Worm (Caenorhabditis elegans) whole organism, L2 larva: ENCODE measurements around the gene dep-1.

Source experiments
- C34F6.9 ChIP-seq: fragments of 150-350 bp; optimal IDR thresholded peaks from 2 replicates; lab custom pipeline; 2014; ENCODE audit warnings: missing biosample characterization, missing genetic modification characterization
- F13H6.1 ChIP-seq: sonication (generic microtip); optimal IDR thresholded peaks from 2 replicates; lab custom pipeline; 2016; ENCODE audit warnings: missing genetic modification characterization, missing compliant biosample characterization
- R02D3.7 ChIP-seq: fragments of 150-350 bp; optimal IDR thresholded peaks from 2 replicates; lab custom pipeline; 2014; ENCODE audit warnings: missing biosample characterization, missing genetic modification characterization
- Y55F3AM.14 ChIP-seq: fragments of 200-800 bp; sonication (Bioruptor generic); optimal IDR thresholded peaks from 2 replicates; lab custom pipeline; 2018; ENCODE audit warnings: mild to moderate bottlenecking, missing genetic modification characterization, missing compliant biosample characterization
- ZK546.5 ChIP-seq: sonication (generic microtip); optimal IDR thresholded peaks from 2 replicates; lab custom pipeline; 2017; ENCODE audit warnings: missing biosample characterization, missing genetic modification characterization
- alr-1 ChIP-seq: fragments of 150-350 bp; optimal IDR thresholded peaks from 2 replicates; lab custom pipeline; 2014; ENCODE audit warnings: missing biosample characterization, missing genetic modification characterization
- aly-2 ChIP-seq: fragments of 150-350 bp; optimal IDR thresholded peaks from 2 replicates; lab custom pipeline; 2014; ENCODE audit warnings: missing biosample characterization, missing genetic modification characterization
- ama-1 ChIP-seq: fragments of 150-350 bp; optimal IDR thresholded peaks from 2 replicates; lab custom pipeline; 2018; ENCODE audit warnings: inconsistent platforms
- blmp-1 ChIP-seq: sonication (generic microtip); optimal IDR thresholded peaks from 2 replicates; lab custom pipeline; 2017; ENCODE audit warnings: missing genetic modification characterization, mild to moderate bottlenecking, missing compliant biosample characterization, antibody characterized with exemption, moderate library complexity; ENCODE audit not compliant: insufficient read depth
- ceh-16 ChIP-seq: fragments of 150-350 bp; optimal IDR thresholded peaks from 2 replicates; lab custom pipeline; 2014; ENCODE audit warnings: missing biosample characterization, missing genetic modification characterization
- ceh-82 ChIP-seq: fragments of 150-350 bp; optimal IDR thresholded peaks from 2 replicates; lab custom pipeline; 2014; ENCODE audit warnings: missing biosample characterization, missing genetic modification characterization
- crh-2 ChIP-seq: sonication (generic microtip); optimal IDR thresholded peaks from 2 replicates; lab custom pipeline; 2017; ENCODE audit warnings: missing biosample characterization, missing genetic modification characterization
- dmd-4 ChIP-seq: sonication (generic microtip); optimal IDR thresholded peaks from 2 replicates; lab custom pipeline; 2017; ENCODE audit warnings: missing biosample characterization, missing genetic modification characterization
- egl-27 ChIP-seq: sonication (generic microtip); optimal IDR thresholded peaks from 3 replicates; lab custom pipeline; 2017; ENCODE audit warnings: missing biosample characterization, missing genetic modification reagents, missing genetic modification characterization
- elt-1 ChIP-seq: fragments of 150-350 bp; optimal IDR thresholded peaks from 2 replicates; lab custom pipeline; 2014; ENCODE audit warnings: missing biosample characterization, missing genetic modification characterization
- elt-3 ChIP-seq: sonication (generic microtip); optimal IDR thresholded peaks from 2 replicates; lab custom pipeline; 2017; ENCODE audit warnings: missing biosample characterization, missing genetic modification characterization
- fos-1 ChIP-seq: fragments of 150-350 bp; optimal IDR thresholded peaks from 2 replicates; lab custom pipeline; 2014; ENCODE audit warnings: missing biosample characterization, missing genetic modification characterization
- gmeb-1 ChIP-seq: fragments of 150-350 bp; optimal IDR thresholded peaks from 2 replicates; lab custom pipeline; 2014; ENCODE audit warnings: missing biosample characterization, missing genetic modification characterization
- lin-11 ChIP-seq: fragments of 150-350 bp; sonication (generic microtip); optimal IDR thresholded peaks from 2 replicates; lab custom pipeline; 2014; ENCODE audit warnings: missing biosample characterization, missing genetic modification characterization, inconsistent platforms, mixed read lengths
- lin-13 ChIP-seq: fragments of 150-350 bp; optimal IDR thresholded peaks from 2 replicates; lab custom pipeline; 2014; ENCODE audit warnings: missing biosample characterization, missing genetic modification reagents, missing genetic modification characterization
- lin-39 ChIP-seq: fragments of 150-350 bp; optimal IDR thresholded peaks from 2 replicates; lab custom pipeline; 2014; ENCODE audit warnings: missing biosample characterization, missing genetic modification reagents, missing genetic modification characterization
- lsy-2 ChIP-seq, 2 experiments: fragments of 150-350 bp in 1 of 2; sonication (generic microtip) in 1 of 2; optimal IDR thresholded peaks; 2 replicates each; lab custom pipeline; 2014 to 2017; ENCODE audit warnings: missing biosample characterization in 2 of 2, missing genetic modification characterization in 2 of 2
- mbf-1 ChIP-seq: sonication (generic microtip); optimal IDR thresholded peaks from 2 replicates; lab custom pipeline; 2017; ENCODE audit warnings: missing biosample characterization, missing genetic modification characterization
- mdl-1 ChIP-seq, 2 experiments: fragments of 150-350 bp in 1 of 2; sonication (generic microtip) in 1 of 2; optimal IDR thresholded peaks; 2 replicates each; lab custom pipeline; 2017; ENCODE audit warnings: missing biosample characterization in 2 of 2, missing genetic modification characterization in 2 of 2
- nhr-11 ChIP-seq: fragments of 150-350 bp; optimal IDR thresholded peaks from 2 replicates; lab custom pipeline; 2014; ENCODE audit warnings: missing biosample characterization, missing genetic modification characterization
- nhr-12 ChIP-seq: fragments of 150-350 bp; optimal IDR thresholded peaks from 2 replicates; lab custom pipeline; 2014; ENCODE audit warnings: missing biosample characterization, missing genetic modification characterization
- nhr-129 ChIP-seq: fragments of 150-350 bp; optimal IDR thresholded peaks from 2 replicates; lab custom pipeline; 2014; ENCODE audit warnings: missing biosample characterization, missing genetic modification characterization
- nhr-21 ChIP-seq: fragments of 150-350 bp; optimal IDR thresholded peaks from 2 replicates; lab custom pipeline; 2014; ENCODE audit warnings: missing biosample characterization, missing genetic modification characterization
- nhr-23 ChIP-seq: fragments of 150-350 bp; optimal IDR thresholded peaks from 2 replicates; lab custom pipeline; 2014; ENCODE audit warnings: missing biosample characterization, missing genetic modification reagents, missing genetic modification characterization
- nhr-237 ChIP-seq: fragments of 150-350 bp; optimal IDR thresholded peaks from 2 replicates; lab custom pipeline; 2014; ENCODE audit warnings: missing biosample characterization, missing genetic modification characterization
- nhr-25 ChIP-seq: fragments of 150-350 bp; sonication (generic microtip); optimal IDR thresholded peaks from 3 replicates; lab custom pipeline; 2014; ENCODE audit warnings: missing biosample characterization, missing genetic modification characterization
- nhr-6 ChIP-seq: fragments of 150-350 bp; optimal IDR thresholded peaks from 2 replicates; lab custom pipeline; 2014; ENCODE audit warnings: missing biosample characterization, missing genetic modification characterization
- nhr-77 ChIP-seq: fragments of 150-350 bp; optimal IDR thresholded peaks from 2 replicates; lab custom pipeline; 2014; ENCODE audit warnings: missing biosample characterization, missing genetic modification characterization
- peb-1 ChIP-seq: fragments of 150-350 bp; optimal IDR thresholded peaks from 2 replicates; lab custom pipeline; 2014; ENCODE audit warnings: missing biosample characterization, missing genetic modification characterization
- sem-4 ChIP-seq: fragments of 150-350 bp; optimal IDR thresholded peaks from 2 replicates; lab custom pipeline; 2014; ENCODE audit warnings: missing biosample characterization, missing genetic modification reagents, missing genetic modification characterization
- skn-1 ChIP-seq: sonication (generic microtip); optimal IDR thresholded peaks from 2 replicates; lab custom pipeline; 2017; ENCODE audit warnings: missing biosample characterization, missing genetic modification characterization
- sma-3 ChIP-seq: sonication (generic microtip); optimal IDR thresholded peaks from 2 replicates; lab custom pipeline; 2016; ENCODE audit warnings: missing genetic modification reagents, missing genetic modification characterization, missing compliant biosample characterization
- sma-9 ChIP-seq, 2 experiments: fragments of 150-350 bp in 1 of 2; sonication (generic microtip) in 1 of 2; optimal IDR thresholded peaks; 2 replicates each; lab custom pipeline; 2014 to 2016; ENCODE audit warnings: missing genetic modification characterization in 2 of 2, mild to moderate bottlenecking in 1 of 2, missing biosample characterization in 1 of 2, missing compliant biosample characterization in 1 of 2, missing genetic modification reagents in 1 of 2, moderate library complexity in 1 of 2
- unc-39 ChIP-seq: fragments of 150-350 bp; optimal IDR thresholded peaks from 2 replicates; lab custom pipeline; 2014; ENCODE audit warnings: missing biosample characterization, missing genetic modification characterization
- unc-55 ChIP-seq: fragments of 150-350 bp; sonication (generic microtip); optimal IDR thresholded peaks from 3 replicates; lab custom pipeline; 2014; ENCODE audit warnings: missing biosample characterization, missing genetic modification reagents, missing genetic modification characterization
- unc-62 ChIP-seq: fragments of 150-350 bp; optimal IDR thresholded peaks from 2 replicates; lab custom pipeline; 2014; ENCODE audit warnings: missing biosample characterization, missing genetic modification reagents, missing genetic modification characterization
- zag-1 ChIP-seq: fragments of 150-350 bp; optimal IDR thresholded peaks from 2 replicates; lab custom pipeline; 2014; ENCODE audit warnings: missing biosample characterization, missing genetic modification characterization
- ztf-1 ChIP-seq: fragments of 200-800 bp; sonication (Bioruptor generic); conservative IDR thresholded peaks from 2 replicates; pipeline ENCODE4 v1.3.6; 2022; ENCODE audit warnings: missing genetic modification characterization, missing compliant biosample characterization
- ztf-11 ChIP-seq: sonication (generic microtip); optimal IDR thresholded peaks from 2 replicates; lab custom pipeline; 2017; ENCODE audit warnings: missing biosample characterization, missing genetic modification characterization
- ztf-4 ChIP-seq: fragments of 150-350 bp; optimal IDR thresholded peaks from 2 replicates; lab custom pipeline; 2014; ENCODE audit warnings: missing biosample characterization, missing genetic modification characterization

dep-1 gene

ce11 chrII:8964835-8965234 is 54.8 kb downstream of the dep-1 start, which contains the start of the genes ndub-3 and C18E9.2:
TSS of gene ndub-3 (minus strand) at chrII:8964890.
TSS of gene C18E9.2 (plus strand) at chrII:8965006.
- TF ChIP-seq ztf-1 (no peak), mbf-1 (tag; lab: Kevin White, UChicago) (no peak), C34F6.9 (tag; lab: Kevin White, UChicago) (peak; percentile 55), nhr-6 (no peak), sma-3 (GFP tag; lab: Kevin White, UChicago) (no peak), nhr-77 (tag; lab: Kevin White, UChicago) (no peak), ceh-16 (tag; lab: Kevin White, UChicago) (no peak), unc-55 (peak; percentile 78), ceh-82 (tag; lab: Kevin White, UChicago) (no peak), sma-9 (GFP tag; optimal IDR thresholded peaks at IDR 0.05; lab: Kevin White, UChicago) (no peak), sma-9 (tag; optimal IDR thresholded peaks at IDR 0.05; lab: Kevin White, UChicago) (no peak), lin-39 (tag; lab: Kevin White, UChicago) (no peak), ama-1 (lab: Kevin White, UChicago) (no peak), nhr-25 (tag; lab: Kevin White, UChicago) (no peak), nhr-129 (tag; lab: Kevin White, UChicago) (peak; percentile 60), nhr-23 (tag; lab: Kevin White, UChicago) (no peak), R02D3.7 (tag; lab: Kevin White, UChicago) (no peak), sem-4 (no peak), lin-11 (tag; lab: Kevin White, UChicago) (peak; percentile 52), skn-1 (tag; lab: Kevin White, UChicago) (no peak), F13H6.1 (tag; lab: Kevin White, UChicago) (no peak), unc-62 (GFP tag; lab: Kevin White, UChicago) (no peak), nhr-21 (tag; lab: Kevin White, UChicago) (no peak), unc-39 (tag; lab: Kevin White, UChicago) (no peak), gmeb-1 (no peak), zag-1 (no peak), crh-2 (tag; lab: Kevin White, UChicago) (peak; percentile 40), ztf-4 (tag; lab: Kevin White, UChicago) (no peak), lsy-2 (tag; optimal IDR thresholded peaks at IDR 0.05; lab: Kevin White, UChicago) (peak in 1 of 2 experiments; percentile 66), fos-1 (tag; lab: Kevin White, UChicago) (peak; percentile 32)
- TF ChIP-seq, all 48 proteins: peak for 7

- TF ChIP-seq sma-3 (GFP tag; lab: Kevin White, UChicago) (no peak), peb-1 (tag; lab: Kevin White, UChicago) (no peak), gmeb-1 (no peak), blmp-1 (tag; lab: Kevin White, UChicago) (no peak), unc-39 (tag; lab: Kevin White, UChicago) (no peak), aly-2 (tag; lab: Kevin White, UChicago) (no peak), nhr-237 (no peak), lin-13 (GFP tag; lab: Kevin White, UChicago) (no peak), C34F6.9 (tag; lab: Kevin White, UChicago) (no peak), unc-62 (GFP tag; lab: Kevin White, UChicago) (no peak), nhr-12 (tag; lab: Kevin White, UChicago) (no peak), F13H6.1 (tag; lab: Kevin White, UChicago) (no peak), crh-2 (tag; lab: Kevin White, UChicago) (no peak), ceh-16 (tag; lab: Kevin White, UChicago) (no peak), skn-1 (tag; lab: Kevin White, UChicago) (no peak), lin-39 (tag; lab: Kevin White, UChicago) (no peak)
Observed at ce11 chrII:8964049-8964448, 55.5 kb downstream of the dep-1 start, which contains the start of gene sftd-3. TSS of gene sftd-3 (minus strand) at chrII:8964149.

- no peak for TF ChIP-seq Y55F3AM.14
- TF ChIP-seq ZK546.5 (tag; lab: Kevin White, UChicago), result no peak
- TF ChIP-seq peb-1 (tag; lab: Kevin White, UChicago), result no peak
- TF ChIP-seq unc-39 (tag; lab: Kevin White, UChicago), result no peak
- TF ChIP-seq lin-39 (tag; lab: Kevin White, UChicago), result peak; percentile 27
- TF ChIP-seq nhr-237, result no peak
- TF ChIP-seq egl-27 (tag; lab: Kevin White, UChicago), result no peak
- TF ChIP-seq alr-1, result no peak
- no peak for TF ChIP-seq nhr-12 (tag; lab: Kevin White, UChicago)
- no peak for TF ChIP-seq sma-3 (GFP tag; lab: Kevin White, UChicago)
- TF ChIP-seq ztf-1, result no peak
- TF ChIP-seq unc-62 (GFP tag; lab: Kevin White, UChicago), result no peak
- no peak for TF ChIP-seq nhr-23 (tag; lab: Kevin White, UChicago)
- TF ChIP-seq sma-9 (GFP tag; optimal IDR thresholded peaks at IDR 0.05; lab: Kevin White, UChicago), result peak; percentile 46
- no peak for TF ChIP-seq sma-9 (tag; optimal IDR thresholded peaks at IDR 0.05; lab: Kevin White, UChicago)
- no peak for TF ChIP-seq elt-1 (tag; lab: Kevin White, UChicago)
- no peak for TF ChIP-seq lin-13 (GFP tag; lab: Kevin White, UChicago)
- TF ChIP-seq ztf-11 (tag; lab: Kevin White, UChicago), result no peak
- TF ChIP-seq blmp-1 (tag; lab: Kevin White, UChicago), result no peak
- no peak for TF ChIP-seq mdl-1 (tag; optimal IDR thresholded peaks at IDR 0.05; lab: Kevin White, UChicago)
- no peak for TF ChIP-seq gmeb-1
- TF ChIP-seq nhr-6, result no peak
- no peak for TF ChIP-seq nhr-25 (tag; lab: Kevin White, UChicago)
- TF ChIP-seq F13H6.1 (tag; lab: Kevin White, UChicago), result peak; percentile 30
- TF ChIP-seq ceh-82 (tag; lab: Kevin White, UChicago), result no peak
- TF ChIP-seq nhr-11, result no peak
- no peak for TF ChIP-seq ama-1 (lab: Kevin White, UChicago)
- no peak for TF ChIP-seq fos-1 (tag; lab: Kevin White, UChicago)
- TF ChIP-seq zag-1, result no peak
- TF ChIP-seq dmd-4, result no peak
- no peak for TF ChIP-seq ceh-16 (tag; lab: Kevin White, UChicago)
- TF ChIP-seq elt-3 (tag; lab: Kevin White, UChicago), result no peak
Observed at ce11 chrII:8962206-8962605, 57.4 kb downstream of the dep-1 start.
